Worm (Caenorhabditis elegans): Measurements from ENCODE around the gene spi-1.

ce11 chrII:7489605-7490004 is 6.4 kb upstream of the spi-1 start, which contains the start of gene D1022.9:
- TF ChIP-seq nfya-1 (tag; optimal IDR thresholded peaks at IDR 0.05; ENCODE audit: insufficient read depth), result no peak
- TF ChIP-seq ZK546.5 (tag; optimal IDR thresholded peaks at IDR 0.05), result no peak
- TF ChIP-seq nhr-237 (tag; optimal IDR thresholded peaks at IDR 0.05), result no peak
- TF ChIP-seq snpc-4 (tag; optimal IDR thresholded peaks at IDR 0.05), result no peak
- TF ChIP-seq aly-2 (tag; optimal IDR thresholded peaks at IDR 0.05), result no peak
- no peak for TF ChIP-seq ceh-28 (tag; optimal IDR thresholded peaks at IDR 0.05)
- TF ChIP-seq zag-1 (tag; optimal IDR thresholded peaks at IDR 0.05), result no peak
- no peak for TF ChIP-seq nhr-77 (tag; optimal IDR thresholded peaks at IDR 0.05)
- no peak for TF ChIP-seq sea-2 (GFP tag; optimal IDR thresholded peaks at IDR 0.05)
- TF ChIP-seq ceh-9 (tag; optimal IDR thresholded peaks at IDR 0.05), result no peak
- no peak for TF ChIP-seq nhr-25 (tag; optimal IDR thresholded peaks at IDR 0.05)
- TF ChIP-seq pqm-1 (tag; optimal IDR thresholded peaks at IDR 0.05), result no peak
